Fruit fly (Drosophila melanogaster) whole organism, wandering third instar larva: Measurements from ENCODE around the gene Msh6.
A peak's percentile ranks its signal among the peaks of the same experiment; 100 is the strongest.

Source experiments
- Abd-B ChIP-seq: fragments of >200 bp; optimal IDR thresholded peaks from 2 replicates; lab custom pipeline; 2017; ENCODE audit warnings: missing biosample characterization, missing genetic modification characterization
- CG32264 ChIP-seq: fragments of 200-800 bp; sonication (Bioruptor generic); optimal IDR thresholded peaks from 2 replicates; lab custom pipeline; 2016; ENCODE audit warnings: missing biosample characterization, missing genetic modification characterization
- CG9705 ChIP-seq: fragments of 200-800 bp; sonication (Bioruptor generic); optimal IDR thresholded peaks from 2 replicates; lab custom pipeline; 2018; ENCODE audit warnings: missing biosample characterization, mild to moderate bottlenecking, missing genetic modification characterization
- CrebA ChIP-seq: fragments of 200-800 bp; sonication (Bioruptor generic); optimal IDR thresholded peaks from 2 replicates; lab custom pipeline; 2016; ENCODE audit warnings: missing biosample characterization, mild to moderate bottlenecking, missing genetic modification characterization, borderline replicate concordance
- Dfd ChIP-seq: fragments of >200 bp; optimal IDR thresholded peaks from 2 replicates; lab custom pipeline; 2017; ENCODE audit warnings: missing biosample characterization, missing genetic modification characterization
- Dif ChIP-seq: fragments of 200-275, 200-300 bp; sonication (Bioruptor generic); optimal IDR thresholded peaks from 2 replicates; lab custom pipeline; 2018; ENCODE audit warnings: missing biosample characterization, missing genetic modification characterization; ENCODE audit not compliant: partially characterized antibody
- HLH106 ChIP-seq: fragments of 200-800 bp; optimal IDR thresholded peaks from 3 replicates; lab custom pipeline; 2019; ENCODE audit warnings: missing biosample characterization, mild to moderate bottlenecking, missing genetic modification characterization, moderate library complexity
- Hr78 ChIP-seq: fragments of >200 bp; optimal IDR thresholded peaks from 2 replicates; lab custom pipeline; 2017; ENCODE audit warnings: missing biosample characterization, missing genetic modification characterization
- Hr83 ChIP-seq: fragments of 200-300 bp; sonication (Bioruptor generic); optimal IDR thresholded peaks from 2 replicates; lab custom pipeline; 2016; ENCODE audit warnings: missing biosample characterization, mild to moderate bottlenecking, missing genetic modification characterization, moderate library complexity; ENCODE audit not compliant: poor library complexity, severe bottlenecking
- Jra ChIP-seq: sonication (Bioruptor generic); optimal IDR thresholded peaks from 2 replicates; lab custom pipeline; 2016; ENCODE audit warnings: missing biosample characterization, missing genetic modification characterization
- Myc ChIP-seq: fragments of >200 bp; optimal IDR thresholded peaks from 2 replicates; lab custom pipeline; 2017
- N ChIP-seq: fragments of >200 bp; optimal IDR thresholded peaks from 2 replicates; lab custom pipeline; 2018; ENCODE audit warnings: missing biosample characterization, missing external identifiers, missing genetic modification characterization
- OdsH ChIP-seq: fragments of 200-800 bp; sonication (Bioruptor generic); optimal IDR thresholded peaks from 2 replicates; lab custom pipeline; 2016; ENCODE audit warnings: missing biosample characterization, mild to moderate bottlenecking, missing genetic modification characterization
- Rel ChIP-seq, 2 experiments: fragments of 200-800 bp; sonication (Bioruptor generic) in 1 of 2; optimal IDR thresholded peaks; 2 replicates in 1 of 2; 3 replicates in 1 of 2; lab custom pipeline; 2016 to 2019; ENCODE audit warnings: mild to moderate bottlenecking in 2 of 2, missing biosample characterization in 2 of 2, missing genetic modification characterization in 2 of 2, moderate library complexity in 1 of 2
- Sp1 ChIP-seq: fragments of 200-800 bp; sonication (Bioruptor generic); optimal IDR thresholded peaks from 3 replicates; lab custom pipeline; 2019; ENCODE audit warnings: missing biosample characterization, mild to moderate bottlenecking, missing genetic modification characterization, moderate library complexity
- brk ChIP-seq: fragments of 200-800 bp; sonication (Bioruptor generic); optimal IDR thresholded peaks from 2 replicates; lab custom pipeline; 2016; ENCODE audit warnings: missing biosample characterization, mild to moderate bottlenecking, missing genetic modification characterization
- dl ChIP-seq, 2 experiments: fragments of 175-275, 200-275 bp in 1 of 2; fragments of 200-275 bp in 1 of 2; sonication (Bioruptor generic); optimal IDR thresholded peaks; lab custom pipeline; 2018; ENCODE audit warnings: mild to moderate bottlenecking in 2 of 2, missing biosample characterization in 2 of 2, missing genetic modification characterization in 2 of 2, moderate library complexity in 2 of 2; ENCODE audit not compliant: partially characterized antibody in 2 of 2, insufficient read depth in 1 of 2
- dmrt93B ChIP-seq: fragments of 200-800 bp; sonication (Bioruptor generic); optimal IDR thresholded peaks from 2 replicates; lab custom pipeline; 2018; ENCODE audit warnings: missing biosample characterization, mild to moderate bottlenecking, missing genetic modification characterization
- dsf ChIP-seq: sonication (Bioruptor generic); optimal IDR thresholded peaks from 2 replicates; lab custom pipeline; 2016; ENCODE audit warnings: missing biosample characterization, missing genetic modification characterization, borderline replicate concordance
- ey ChIP-seq: fragments of 200-800 bp; sonication (Bioruptor generic); optimal IDR thresholded peaks from 2 replicates; lab custom pipeline; 2016; ENCODE audit warnings: missing biosample characterization, missing genetic modification characterization
- foxo ChIP-seq, 2 experiments: fragments of 200-800 bp; sonication (Bioruptor generic); optimal IDR thresholded peaks; 2 replicates in 1 of 2; 3 replicates in 1 of 2; lab custom pipeline; 2016 to 2017; ENCODE audit warnings: missing biosample characterization in 2 of 2, missing genetic modification characterization in 2 of 2
- fru ChIP-seq: fragments of 200-800 bp; sonication (Bioruptor generic); optimal IDR thresholded peaks from 3 replicates; lab custom pipeline; 2016; ENCODE audit warnings: missing biosample characterization, mild to moderate bottlenecking, missing genetic modification characterization
- h ChIP-seq: fragments of 200-800 bp; sonication (Bioruptor generic); optimal IDR thresholded peaks from 3 replicates; lab custom pipeline; 2016; ENCODE audit warnings: missing biosample characterization, mild to moderate bottlenecking, missing genetic modification characterization
- lola ChIP-seq: fragments of >200 bp; optimal IDR thresholded peaks from 2 replicates; lab custom pipeline; 2017; ENCODE audit warnings: missing biosample characterization, missing genetic modification characterization
- psq ChIP-seq: fragments of 200-800 bp; sonication (Bioruptor generic); optimal IDR thresholded peaks from 3 replicates; lab custom pipeline; 2017; ENCODE audit warnings: missing biosample characterization, mild to moderate bottlenecking, missing genetic modification characterization, moderate library complexity
- rgr ChIP-seq: fragments of 200-800 bp; sonication (Bioruptor generic); optimal IDR thresholded peaks from 3 replicates; lab custom pipeline; 2016; ENCODE audit warnings: missing biosample characterization, mild to moderate bottlenecking, missing genetic modification characterization
- sage ChIP-seq: fragments of 200-800 bp; sonication (Bioruptor generic); optimal IDR thresholded peaks from 2 replicates; lab custom pipeline; 2016; ENCODE audit warnings: missing biosample characterization, mild to moderate bottlenecking, missing genetic modification characterization
- sv ChIP-seq: fragments of 200-800 bp; sonication (Bioruptor generic); optimal IDR thresholded peaks from 3 replicates; lab custom pipeline; 2016; ENCODE audit warnings: missing biosample characterization, missing genetic modification characterization
- tai ChIP-seq: sonication (Bioruptor generic); optimal IDR thresholded peaks from 2 replicates; lab custom pipeline; 2016; ENCODE audit warnings: missing biosample characterization, missing genetic modification characterization
- usp ChIP-seq: fragments of >200 bp; optimal IDR thresholded peaks from 2 replicates; lab custom pipeline; 2017; ENCODE audit warnings: missing biosample characterization, missing genetic modification characterization
- woc ChIP-seq: sonication (Bioruptor generic); optimal IDR thresholded peaks from 2 replicates; lab custom pipeline; 2016; ENCODE audit warnings: missing biosample characterization, mild to moderate bottlenecking, missing genetic modification characterization

Msh6 gene

DNA sequence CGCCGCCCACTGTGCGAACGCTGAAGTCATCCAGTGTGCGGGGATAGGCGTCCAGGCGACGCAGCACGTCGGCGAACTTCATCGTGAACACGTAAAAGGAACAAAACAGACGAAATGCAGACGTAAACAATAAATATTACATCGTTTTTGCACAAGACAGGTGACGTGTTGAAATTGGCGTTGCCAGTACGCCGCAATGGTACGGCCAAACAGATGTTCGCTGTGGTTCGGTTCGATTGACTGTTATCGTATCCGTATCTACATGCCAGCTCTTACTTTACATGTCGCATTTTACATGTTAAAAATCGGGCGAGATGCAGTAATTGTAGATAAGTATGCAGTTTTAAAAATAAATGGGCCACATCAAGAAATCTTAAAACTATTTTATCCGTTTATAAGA, 5.1 kb upstream of the Msh6 start, which contains the start of gene CG7011:
CG7011 (minus strand) TSS at position 215 of the 400 bp plus-strand sequence.
- no peak for TF ChIP-seq CG32264 (GFP tag; lab: Kevin White, UChicago)
- TF ChIP-seq N (GFP tag; lab: Kevin White, UChicago), result no peak
- no peak for TF ChIP-seq CG9705 (GFP tag; lab: Kevin White, UChicago)
- TF ChIP-seq tai (GFP tag; lab: Kevin White, UChicago), result no peak
- TF ChIP-seq Dfd (GFP tag; lab: Kevin White, UChicago), result no peak
- no peak for TF ChIP-seq foxo (GFP tag; optimal IDR thresholded peaks at IDR 0.05; lab: Kevin White, UChicago)
- TF ChIP-seq h (GFP tag; lab: Kevin White, UChicago), result no peak
- TF ChIP-seq sv, result no peak
- TF ChIP-seq woc (GFP tag; lab: Kevin White, UChicago), result no peak
- no peak for TF ChIP-seq Abd-B
- no peak for TF ChIP-seq dl (GFP tag; optimal IDR thresholded peaks at IDR 0.05; lab: Kevin White, UChicago; ENCODE audit: insufficient read depth in 1 of 2, partially characterized antibody in 2 of 2)
- no peak for TF ChIP-seq dsf (GFP tag; lab: Kevin White, UChicago)
- no peak for TF ChIP-seq brk (GFP tag; lab: Kevin White, UChicago)
- no peak for TF ChIP-seq Sp1 (GFP tag; lab: Kevin White, UChicago)
- no peak for TF ChIP-seq psq (GFP tag; lab: Kevin White, UChicago)

DNA sequence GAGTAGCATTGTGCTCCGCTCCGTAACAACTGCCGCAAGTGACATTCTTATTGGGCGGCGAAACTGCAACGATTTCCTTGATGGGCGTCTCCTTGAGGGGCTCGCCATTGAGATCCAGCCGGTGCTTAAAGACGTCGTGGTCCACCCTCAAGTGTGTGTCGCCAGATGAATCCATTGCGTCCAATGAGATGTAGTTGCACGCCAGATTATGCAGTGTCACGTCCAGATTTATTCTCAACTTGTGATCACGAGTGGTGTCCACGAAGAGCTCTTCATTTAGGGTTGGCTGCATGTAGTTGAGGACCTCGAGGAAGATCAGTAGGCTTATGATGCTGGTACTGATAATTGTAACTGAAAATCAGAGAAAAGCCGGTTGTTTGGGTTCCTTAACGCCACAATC, 4.6 kb upstream of the Msh6 start:
- TF ChIP-seq dmrt93B (no peak), ey (GFP tag; lab: Kevin White, UChicago) (no peak), Dfd (GFP tag; lab: Kevin White, UChicago) (no peak), Rel (GFP tag; optimal IDR thresholded peaks at IDR 0.05; lab: Kevin White, UChicago) (no peak), Rel (tag; optimal IDR thresholded peaks at IDR 0.05; lab: Kevin White, UChicago) (no peak), lola (GFP tag; lab: Kevin White, UChicago) (no peak), HLH106 (tag; lab: Kevin White, UChicago) (no peak)

DNA sequence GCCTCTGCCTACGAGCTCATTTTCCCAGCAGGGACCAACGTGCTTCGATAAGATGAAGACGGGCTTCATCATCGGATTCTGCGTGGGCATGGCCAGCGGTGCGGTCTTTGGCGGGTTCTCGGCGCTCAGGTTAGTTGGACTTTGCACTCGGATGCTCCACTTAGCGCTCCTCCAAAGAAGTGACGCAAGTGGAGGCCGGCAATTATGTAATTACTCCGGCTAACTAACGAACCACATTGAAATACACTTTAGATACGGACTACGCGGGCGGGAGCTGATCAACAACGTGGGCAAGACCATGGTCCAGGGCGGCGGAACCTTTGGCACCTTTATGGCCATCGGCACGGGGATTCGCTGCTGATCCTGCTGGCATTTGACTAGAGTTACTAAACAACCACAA, 3.6 kb upstream of the Msh6 start:
- TF ChIP-seq Dfd (GFP tag; lab: Kevin White, UChicago), result no peak
- no peak for TF ChIP-seq foxo (GFP tag; optimal IDR thresholded peaks at IDR 0.05; lab: Kevin White, UChicago)
- TF ChIP-seq fru (GFP tag; lab: Kevin White, UChicago), result no peak
- TF ChIP-seq brk (GFP tag; lab: Kevin White, UChicago), result no peak
- TF ChIP-seq sage, result no peak
- no peak for TF ChIP-seq sv
- TF ChIP-seq CrebA (GFP tag; lab: Kevin White, UChicago), result no peak
- no peak for TF ChIP-seq OdsH (GFP tag; lab: Kevin White, UChicago)
- TF ChIP-seq Hr83, result no peak
- TF ChIP-seq tai (GFP tag; lab: Kevin White, UChicago), result no peak
- TF ChIP-seq N (GFP tag; lab: Kevin White, UChicago), result no peak

DNA sequence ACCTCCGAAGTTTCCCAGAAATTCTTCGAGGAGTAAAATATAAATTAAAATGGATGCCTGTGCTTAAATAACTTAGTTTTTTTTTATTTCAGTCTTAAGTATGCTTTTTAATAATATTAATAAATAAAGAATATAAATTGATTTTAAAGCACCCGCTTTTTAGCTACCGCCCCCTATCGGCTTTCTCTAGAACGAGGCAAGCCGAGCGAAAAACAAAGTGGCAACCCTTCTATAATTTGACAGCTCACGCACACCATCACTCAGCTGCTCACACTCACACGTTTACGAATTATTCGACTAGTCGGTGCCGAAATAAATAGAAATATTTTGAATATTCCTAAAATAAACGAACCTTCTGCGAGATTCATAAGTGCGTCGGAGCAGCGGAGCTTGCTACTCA, 3.2 kb upstream of the Msh6 start, which contains the start of gene CG6878:
CG6878 (plus strand) TSS at position 269 of the 400 bp plus-strand sequence.
- TF ChIP-seq Abd-B (no peak), woc (GFP tag; lab: Kevin White, UChicago) (no peak), Rel (GFP tag; optimal IDR thresholded peaks at IDR 0.05; lab: Kevin White, UChicago) (no peak), Rel (tag; optimal IDR thresholded peaks at IDR 0.05; lab: Kevin White, UChicago) (peak; percentile 9), CG9705 (GFP tag; lab: Kevin White, UChicago) (peak; percentile 10), foxo (GFP tag; optimal IDR thresholded peaks at IDR 0.05; lab: Kevin White, UChicago) (no peak), Dif (GFP tag; lab: Kevin White, UChicago) (no peak), dl (GFP tag; optimal IDR thresholded peaks at IDR 0.05; lab: Kevin White, UChicago; ENCODE audit: insufficient read depth in 1 of 2, partially characterized antibody in 2 of 2) (no peak), Myc (lab: Kevin White, UChicago) (peak; percentile 47), N (GFP tag; lab: Kevin White, UChicago) (peak; percentile 51), usp (GFP tag; lab: Kevin White, UChicago) (no peak), Jra (GFP tag; lab: Kevin White, UChicago) (no peak), psq (GFP tag; lab: Kevin White, UChicago) (no peak), rgr (no peak), dsf (GFP tag; lab: Kevin White, UChicago) (no peak), Hr83 (peak; percentile 34), Hr78 (GFP tag; lab: Kevin White, UChicago) (no peak)
